Fruit fly (Drosophila melanogaster) whole organism, embryonic: ENCODE measurements around the gene CG5883.
A peak's percentile ranks its signal among the peaks of the same experiment; 100 is the strongest.

Experiments used
- Aef1 ChIP-seq: fragments of 200-800 bp; sonication (Bioruptor generic); IDR thresholded peaks from 3 replicates; pipeline ENCODE4 v1.3.6; 2022; ENCODE audit warnings: missing biosample characterization, missing genetic modification characterization
- Atf-2 ChIP-seq: fragments of 200-800 bp; sonication (Bioruptor generic); optimal IDR thresholded peaks from 2 replicates; lab custom pipeline; 2016; ENCODE audit warnings: missing biosample characterization, missing genetic modification characterization
- CG10979 ChIP-seq: fragments of 200-800 bp; sonication (Bioruptor generic); optimal IDR thresholded peaks from 2 replicates; lab custom pipeline; 2018; ENCODE audit warnings: missing biosample characterization, mild to moderate bottlenecking, missing genetic modification characterization, moderate library complexity
- CG11085 ChIP-seq: fragments of 200-800 bp; sonication (Bioruptor generic); IDR thresholded peaks from 2 replicates; pipeline ENCODE4 v1.3.6; 2022; ENCODE audit warnings: missing biosample characterization, missing genetic modification characterization
- CG1233 ChIP-seq: fragments of 200-800 bp; sonication (Bioruptor generic); optimal IDR thresholded peaks from 4 replicates; lab custom pipeline; 2018; ENCODE audit warnings: missing biosample characterization, mild to moderate bottlenecking, missing genetic modification characterization
- CG13624 ChIP-seq: fragments of 200-800 bp; sonication (Bioruptor generic); optimal IDR thresholded peaks from 2 replicates; lab custom pipeline; 2016; ENCODE audit warnings: missing biosample characterization, missing genetic modification characterization
- CG17186 ChIP-seq: fragments of 200-800 bp; sonication (Bioruptor generic); optimal IDR thresholded peaks from 3 replicates; lab custom pipeline; 2017; ENCODE audit warnings: missing biosample characterization, missing genetic modification reagents, missing genetic modification characterization
- CG17802 ChIP-seq: fragments of 200-800 bp; sonication (Bioruptor generic); optimal IDR thresholded peaks from 2 replicates; lab custom pipeline; 2018; ENCODE audit warnings: missing biosample characterization, mild to moderate bottlenecking, missing genetic modification characterization, moderate library complexity
- CG17829 ChIP-seq: fragments of 200-800 bp; optimal IDR thresholded peaks from 2 replicates; lab custom pipeline; 2019; ENCODE audit warnings: missing biosample characterization, mild to moderate bottlenecking, missing genetic modification characterization, moderate library complexity
- CG18764 ChIP-seq: fragments of 200-800 bp; sonication (Bioruptor generic); optimal IDR thresholded peaks from 3 replicates; lab custom pipeline; 2016; ENCODE audit warnings: missing biosample characterization, missing genetic modification characterization
- CG2678 ChIP-seq: fragments of 200-800 bp; sonication (Bioruptor generic); optimal IDR thresholded peaks from 3 replicates; lab custom pipeline; 2019; ENCODE audit warnings: missing biosample characterization, mild to moderate bottlenecking, missing genetic modification characterization, moderate library complexity
- CG31388 ChIP-seq: fragments of 200-800 bp; sonication (Bioruptor generic); optimal IDR thresholded peaks from 2 replicates; lab custom pipeline; 2016; ENCODE audit warnings: missing biosample characterization, missing genetic modification characterization
- CG4707 ChIP-seq: fragments of 200-800 bp; sonication (Bioruptor generic); optimal IDR thresholded peaks from 2 replicates; lab custom pipeline; 2018; ENCODE audit warnings: missing biosample characterization, mild to moderate bottlenecking, missing genetic modification characterization, moderate library complexity
- CG6175 ChIP-seq: fragments of 200-800 bp; sonication (Bioruptor generic); IDR thresholded peaks from 3 replicates; pipeline ENCODE4 v1.3.6; 2022; ENCODE audit warnings: missing biosample characterization, missing genetic modification characterization
- CG6689 ChIP-seq: fragments of 200-800 bp; sonication (Bioruptor generic); IDR thresholded peaks from 2 replicates; pipeline ENCODE4 v1.3.6; 2022; ENCODE audit warnings: missing biosample characterization, missing genetic modification characterization
- CG8089 ChIP-seq: fragments of 200-800 bp; sonication (Bioruptor generic); optimal IDR thresholded peaks from 3 replicates; lab custom pipeline; 2016; ENCODE audit warnings: missing biosample characterization, missing genetic modification characterization
- CG8359 ChIP-seq: fragments of 200-800 bp; sonication (Bioruptor generic); optimal IDR thresholded peaks from 2 replicates; lab custom pipeline; 2017; ENCODE audit warnings: missing biosample characterization, mild to moderate bottlenecking, missing genetic modification characterization, borderline replicate concordance
- CG9609 ChIP-seq: fragments of 200-800 bp; sonication (Bioruptor generic); optimal IDR thresholded peaks from 3 replicates; lab custom pipeline; 2016; ENCODE audit warnings: missing biosample characterization, missing genetic modification characterization
- CHES-1-like ChIP-seq: fragments of 200-800 bp; sonication (Bioruptor generic); optimal IDR thresholded peaks from 2 replicates; lab custom pipeline; 2016; ENCODE audit warnings: missing biosample characterization, missing genetic modification characterization
- Dip2 ChIP-seq: fragments of 200-800 bp; sonication (Bioruptor generic); IDR thresholded peaks from 2 replicates; pipeline ENCODE4 v1.3.6; 2022; ENCODE audit warnings: missing biosample characterization, missing genetic modification characterization
- Doc3 ChIP-seq: fragments of 200-800 bp; sonication (Bioruptor generic); IDR thresholded peaks from 3 replicates; pipeline ENCODE4 v1.3.6; 2022; ENCODE audit warnings: missing biosample characterization, missing genetic modification characterization; ENCODE audit not compliant: partially characterized antibody
- HLH54F ChIP-seq: fragments of 200-800 bp; sonication (Bioruptor generic); optimal IDR thresholded peaks from 3 replicates; lab custom pipeline; 2016; ENCODE audit warnings: missing biosample characterization, missing genetic modification characterization
- HLHmδ ChIP-seq: fragments of 200-800 bp; sonication (Bioruptor generic); optimal IDR thresholded peaks from 2 replicates; lab custom pipeline; 2018; ENCODE audit warnings: missing biosample characterization, mild to moderate bottlenecking, missing genetic modification characterization, moderate library complexity
- Hand ChIP-seq: fragments of 200-800 bp; sonication (Bioruptor generic); optimal IDR thresholded peaks from 2 replicates; lab custom pipeline; 2017; ENCODE audit warnings: mild to moderate bottlenecking, missing biosample characterization, missing genetic modification reagents, missing genetic modification characterization
- Hr3 ChIP-seq: fragments of 200-800 bp; sonication (Bioruptor generic); optimal IDR thresholded peaks from 3 replicates; lab custom pipeline; 2016; ENCODE audit warnings: missing biosample characterization, missing genetic modification characterization
- Hr39 ChIP-seq: fragments of >200 bp; optimal IDR thresholded peaks from 2 replicates; lab custom pipeline; 2017
- MBD-R2 ChIP-seq: fragments of 200-800 bp; sonication (Bioruptor generic); IDR thresholded peaks from 2 replicates; pipeline ENCODE4 v1.3.6; 2022; ENCODE audit warnings: missing biosample characterization, missing genetic modification characterization
- MESR4 ChIP-seq: fragments of 200-800 bp; sonication (Bioruptor generic); optimal IDR thresholded peaks from 2 replicates; lab custom pipeline; 2018; ENCODE audit warnings: missing biosample characterization, mild to moderate bottlenecking, missing genetic modification characterization, moderate library complexity
- Max ChIP-seq: fragments of 200-800 bp; sonication (Bioruptor generic); optimal IDR thresholded peaks from 2 replicates; lab custom pipeline; 2016; ENCODE audit warnings: missing biosample characterization, mild to moderate bottlenecking, missing genetic modification characterization
- Med ChIP-seq: fragments of 200-800 bp; sonication (Bioruptor generic); peaks from one replicate; lab custom pipeline; 2016; ENCODE audit warnings: missing biosample characterization, missing genetic modification characterization, mild to moderate bottlenecking, inconsistent platforms, moderate library complexity
- Optix ChIP-seq: fragments of 200-800 bp; sonication (Bioruptor generic); IDR thresholded peaks from 3 replicates; pipeline ENCODE4 v1.3.6; 2022; ENCODE audit warnings: missing biosample characterization, missing genetic modification characterization
- Sry-β ChIP-seq: fragments of 200-800 bp; sonication (Bioruptor generic); optimal IDR thresholded peaks from 2 replicates; lab custom pipeline; 2018; ENCODE audit warnings: missing biosample characterization, mild to moderate bottlenecking, missing genetic modification characterization, moderate library complexity
- Tbp ChIP-seq: fragments of >200 bp; optimal IDR thresholded peaks from 2 replicates; lab custom pipeline; 2018; ENCODE audit warnings: missing biosample characterization, missing genetic modification characterization
- az2 ChIP-seq: fragments of 200-800 bp; sonication (Bioruptor generic); optimal IDR thresholded peaks from 3 replicates; lab custom pipeline; 2016; ENCODE audit warnings: missing biosample characterization, missing genetic modification characterization
- cato ChIP-seq: fragments of 200-800 bp; sonication (Bioruptor generic); optimal IDR thresholded peaks from 2 replicates; lab custom pipeline; 2016; ENCODE audit warnings: missing biosample characterization, missing genetic modification characterization, borderline replicate concordance
- cwo ChIP-seq: fragments of 200-800 bp; sonication (Bioruptor generic); optimal IDR thresholded peaks from 3 replicates; lab custom pipeline; 2017; ENCODE audit warnings: missing biosample characterization, missing genetic modification characterization, mild to moderate bottlenecking, moderate library complexity, missing genetic modification reagents
- dmrt11E ChIP-seq: fragments of 200-800 bp; sonication (Bioruptor generic); optimal IDR thresholded peaks from 3 replicates; lab custom pipeline; 2018; ENCODE audit warnings: missing biosample characterization, mild to moderate bottlenecking, missing genetic modification characterization, moderate library complexity
- en ChIP-seq: fragments of 200-800 bp; sonication (Bioruptor generic); optimal IDR thresholded peaks from 2 replicates; lab custom pipeline; 2016; ENCODE audit warnings: missing biosample characterization, missing genetic modification characterization
- ewg ChIP-seq: fragments of 200-800 bp; sonication (Bioruptor generic); optimal IDR thresholded peaks from 3 replicates; lab custom pipeline; 2017; ENCODE audit warnings: mild to moderate bottlenecking, missing biosample characterization, missing genetic modification reagents, missing genetic modification characterization
- gsb ChIP-seq: fragments of 200-800 bp; sonication (Bioruptor generic); IDR thresholded peaks from 2 replicates; pipeline ENCODE4 v1.3.6; 2022; ENCODE audit warnings: missing biosample characterization, missing genetic modification characterization
- hb ChIP-seq: fragments of 200-800 bp; sonication (Bioruptor generic); IDR thresholded peaks from 3 replicates; pipeline ENCODE4 v1.3.6; 2022; ENCODE audit warnings: missing biosample characterization, missing genetic modification characterization; ENCODE audit not compliant: partially characterized antibody
- hbn ChIP-seq: fragments of 200-800 bp; sonication (Bioruptor generic); IDR thresholded peaks from 2 replicates; pipeline ENCODE4 v1.3.6; 2022; ENCODE audit warnings: missing biosample characterization, missing genetic modification characterization; ENCODE audit not compliant: partially characterized antibody
- ken ChIP-seq: fragments of 200-800 bp; sonication (Bioruptor generic); IDR thresholded peaks from 3 replicates; pipeline ENCODE4 v1.3.6; 2022; ENCODE audit warnings: missing biosample characterization, missing genetic modification characterization
- onecut ChIP-seq: fragments of 200-800 bp; sonication (Bioruptor generic); IDR thresholded peaks from 2 replicates; pipeline ENCODE4 v1.3.6; 2022; ENCODE audit warnings: missing biosample characterization, missing genetic modification characterization
- org-1 ChIP-seq: fragments of 200-800 bp; sonication (Bioruptor generic); optimal IDR thresholded peaks from 2 replicates; lab custom pipeline; 2017; ENCODE audit warnings: missing biosample characterization, missing genetic modification characterization
- peb ChIP-seq: fragments of 200-800 bp; sonication (Bioruptor generic); IDR thresholded peaks from 2 replicates; pipeline ENCODE4 v1.3.6; 2022; ENCODE audit warnings: missing biosample characterization, missing genetic modification characterization
- ro ChIP-seq: fragments of 200-800 bp; sonication (Bioruptor generic); IDR thresholded peaks from 2 replicates; pipeline ENCODE4 v1.3.6; 2022; ENCODE audit warnings: missing biosample characterization, missing genetic modification characterization
- seq ChIP-seq: fragments of 200-800 bp; sonication (Bioruptor generic); IDR thresholded peaks from 2 replicates; pipeline ENCODE4 v1.3.6; 2022; ENCODE audit warnings: missing biosample characterization, missing genetic modification characterization
- sima ChIP-seq: fragments of 200-800 bp; sonication (Bioruptor generic); optimal IDR thresholded peaks from 2 replicates; lab custom pipeline; 2016; ENCODE audit warnings: missing biosample characterization, missing genetic modification characterization
- slbo ChIP-seq: fragments of 200-800 bp; sonication (Bioruptor generic); IDR thresholded peaks from 2 replicates; pipeline ENCODE4 v1.3.6; 2022; ENCODE audit warnings: missing biosample characterization, missing genetic modification characterization
- vnd ChIP-seq: fragments of 200-800 bp; sonication (Bioruptor generic); IDR thresholded peaks from 3 replicates; pipeline ENCODE4 v1.3.6; 2022; ENCODE audit warnings: missing biosample characterization, missing genetic modification characterization; ENCODE audit not compliant: partially characterized antibody
- zf30C ChIP-seq: fragments of 200-800 bp; sonication (Bioruptor generic); optimal IDR thresholded peaks from 3 replicates; lab custom pipeline; 2018; ENCODE audit warnings: missing biosample characterization, mild to moderate bottlenecking, missing genetic modification characterization

CG5883 gene

DNA sequence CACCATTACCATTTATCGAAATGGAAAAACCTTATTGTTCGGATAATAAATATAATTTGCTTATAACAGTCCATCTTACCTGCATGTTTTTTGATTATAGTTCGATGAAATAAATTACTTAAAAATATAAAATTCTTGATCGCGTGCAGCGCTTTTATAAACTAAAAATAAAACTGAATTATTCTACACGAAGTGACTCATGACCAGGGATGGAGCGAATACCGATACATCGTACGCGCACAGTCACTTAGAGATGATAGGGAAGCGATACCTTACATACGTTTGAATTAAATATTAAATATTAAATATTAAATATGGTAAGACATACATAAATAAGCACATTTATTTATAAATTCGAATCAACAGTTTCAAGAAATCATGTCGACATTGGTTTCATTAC is 48.3 kb upstream of the CG5883 start, which contains the start of gene viaf (continued):
- TF ChIP-seq Max (GFP tag; lab: Kevin White, UChicago) (peak; percentile 52), hbn (GFP tag; lab: Robert Waterston, UW) (peak; percentile 85), ewg (GFP tag; lab: Kevin White, UChicago) (no peak), ro (GFP tag; lab: Robert Waterston, UW) (no peak), zf30C (GFP tag; lab: Kevin White, UChicago) (no peak), onecut (GFP tag; lab: Robert Waterston, UW) (no peak), Aef1 (GFP tag; lab: Robert Waterston, UW) (peak; percentile 32; the same call in 1 of the 3 replicates), CG10979 (tag; lab: Kevin White, UChicago) (peak; percentile 52), dmrt11E (peak; percentile 55), en (GFP tag; lab: Kevin White, UChicago) (no peak), org-1 (GFP tag; lab: Kevin White, UChicago) (no peak), Hr3 (GFP tag; lab: Kevin White, UChicago) (peak; percentile 64), CG11085 (GFP tag; lab: Robert Waterston, UW) (no peak), MBD-R2 (GFP tag; lab: Robert Waterston, UW) (peak; percentile 81), Atf-2 (GFP tag; lab: Kevin White, UChicago) (no peak), CG9609 (GFP tag; lab: Kevin White, UChicago) (no peak), Optix (GFP tag; lab: Robert Waterston, UW) (no peak), sima (GFP tag; lab: Kevin White, UChicago) (no peak), peb (GFP tag; lab: Robert Waterston, UW) (no peak), cato (GFP tag; lab: Kevin White, UChicago) (no peak), slbo (GFP tag; lab: Robert Waterston, UW) (peak; percentile 82), CG17802 (tag; lab: Kevin White, UChicago) (no peak), CG8359 (GFP tag; lab: Kevin White, UChicago) (no peak), CG6689 (no peak), Med (GFP tag; lab: Kevin White, UChicago) (peak; percentile 83), CG4707 (no peak), vnd (GFP tag; lab: Robert Waterston, UW) (peak; percentile 95), CG1233 (GFP tag; lab: Kevin White, UChicago) (no peak), Hand (GFP tag; lab: Kevin White, UChicago) (no peak), CG31388 (GFP tag; lab: Kevin White, UChicago) (no peak), Hr39 (lab: Kevin White, UChicago) (no peak), Doc3 (GFP tag; lab: Robert Waterston, UW) (peak; percentile 91), gsb (GFP tag; lab: Robert Waterston, UW) (no peak), CG17186 (GFP tag; lab: Kevin White, UChicago) (peak; percentile 82), MESR4 (GFP tag; lab: Kevin White, UChicago) (peak; percentile 76), hb (peak; percentile 87), CG6175 (GFP tag; lab: Robert Waterston, UW) (no peak), az2 (peak; percentile 53), CG18764 (GFP tag; lab: Kevin White, UChicago) (peak; percentile 67), Sry-β (GFP tag; lab: Kevin White, UChicago) (no peak), CG2678 (tag; lab: Kevin White, UChicago) (no peak), CG8089 (GFP tag; lab: Kevin White, UChicago) (no peak), ken (GFP tag; lab: Robert Waterston, UW) (no peak), HLHmδ (GFP tag; lab: Kevin White, UChicago) (no peak), HLH54F (no peak), CG13624 (GFP tag; lab: Kevin White, UChicago) (no peak), CG17829 (tag; lab: Kevin White, UChicago) (peak; percentile 81), cwo (GFP tag; lab: Kevin White, UChicago) (no peak), Tbp (no peak), CHES-1-like (GFP tag; lab: Kevin White, UChicago) (no peak), seq (GFP tag; lab: Robert Waterston, UW) (no peak), Dip2 (GFP tag; lab: Robert Waterston, UW) (no peak)
